Fruit fly (Drosophila melanogaster) Kc167 (cell line): Measurements from ENCODE around the gene CG42495.

Experiments used
- Myc ChIP-seq: fragments of >200 bp; optimal IDR thresholded peaks from 2 replicates; lab custom pipeline; 2017; ENCODE audit warnings: missing external identifiers
- Sin3A ChIP-seq: fragments of >200 bp; optimal IDR thresholded peaks from 2 replicates; lab custom pipeline; 2018; ENCODE audit warnings: missing external identifiers
- h ChIP-seq: fragments of >200 bp; optimal IDR thresholded peaks from 3 replicates; lab custom pipeline; 2018; ENCODE audit warnings: missing external identifiers
- insv ChIP-seq: fragments of >200 bp; optimal IDR thresholded peaks from 3 replicates; lab custom pipeline; 2018; ENCODE audit warnings: missing external identifiers
- psq ChIP-seq: fragments of >200 bp; optimal IDR thresholded peaks from 2 replicates; lab custom pipeline; 2017; ENCODE audit warnings: missing external identifiers
- ttk ChIP-seq: sonication (Bioruptor generic); optimal IDR thresholded peaks from 2 replicates; lab custom pipeline; 2017; ENCODE audit warnings: missing external identifiers

dm6 chr3L:18672203-18672602, 5.0 kb downstream of the CG42495 start:
- TF ChIP-seq h = no peak
- TF ChIP-seq psq (lab: Kevin White, UChicago) = no peak
- no peak for TF ChIP-seq ttk
- TF ChIP-seq insv (lab: Kevin White, UChicago) = no peak
- no peak for TF ChIP-seq Sin3A (lab: Kevin White, UChicago)
- TF ChIP-seq Myc (lab: Kevin White, UChicago) = no peak
